Worm (Caenorhabditis elegans): ENCODE measurements around the gene Y54F10AL.1.

ce11 chrIII:2530313-2530712 is 42.8 kb downstream of the Y54F10AL.1 start, which contains the start of gene cone-1:
- TF ChIP-seq ceh-82 (tag; optimal IDR thresholded peaks at IDR 0.05) (no peak), lsy-12 (tag; optimal IDR thresholded peaks at IDR 0.05) (no peak), nhr-12 (tag; optimal IDR thresholded peaks at IDR 0.05) (no peak), unc-39 (tag; optimal IDR thresholded peaks at IDR 0.05) (no peak), ztf-11 (tag; optimal IDR thresholded peaks at IDR 0.05) (no peak), nhr-25 (tag; optimal IDR thresholded peaks at IDR 0.05) (no peak), unc-62 (GFP tag; optimal IDR thresholded peaks at IDR 0.05) (no peak), snpc-4 (tag; optimal IDR thresholded peaks at IDR 0.05) (no peak), ceh-16 (tag; optimal IDR thresholded peaks at IDR 0.05) (no peak)
